Worm (Caenorhabditis elegans) whole organism, L2 larva: ENCODE data around the gene eri-1.
A peak's percentile ranks its signal among the peaks of the same experiment; 100 is the strongest.

Experiments used
- C34F6.9 ChIP-seq: fragments of 150-350 bp; optimal IDR thresholded peaks from 2 replicates; lab custom pipeline; 2014; ENCODE audit warnings: missing biosample characterization, missing genetic modification characterization
- F13H6.1 ChIP-seq: sonication (generic microtip); optimal IDR thresholded peaks from 2 replicates; lab custom pipeline; 2016; ENCODE audit warnings: missing genetic modification characterization, missing compliant biosample characterization
- R02D3.7 ChIP-seq: fragments of 150-350 bp; optimal IDR thresholded peaks from 2 replicates; lab custom pipeline; 2014; ENCODE audit warnings: missing biosample characterization, missing genetic modification characterization
- Y55F3AM.14 ChIP-seq: fragments of 200-800 bp; sonication (Bioruptor generic); optimal IDR thresholded peaks from 2 replicates; lab custom pipeline; 2018; ENCODE audit warnings: mild to moderate bottlenecking, missing genetic modification characterization, missing compliant biosample characterization
- ZK546.5 ChIP-seq: sonication (generic microtip); optimal IDR thresholded peaks from 2 replicates; lab custom pipeline; 2017; ENCODE audit warnings: missing biosample characterization, missing genetic modification characterization
- ama-1 ChIP-seq: fragments of 150-350 bp; optimal IDR thresholded peaks from 2 replicates; lab custom pipeline; 2018; ENCODE audit warnings: inconsistent platforms
- blmp-1 ChIP-seq: sonication (generic microtip); optimal IDR thresholded peaks from 2 replicates; lab custom pipeline; 2017; ENCODE audit warnings: missing genetic modification characterization, mild to moderate bottlenecking, missing compliant biosample characterization, antibody characterized with exemption, moderate library complexity; ENCODE audit not compliant: insufficient read depth
- ceh-16 ChIP-seq: fragments of 150-350 bp; optimal IDR thresholded peaks from 2 replicates; lab custom pipeline; 2014; ENCODE audit warnings: missing biosample characterization, missing genetic modification characterization
- ceh-82 ChIP-seq: fragments of 150-350 bp; optimal IDR thresholded peaks from 2 replicates; lab custom pipeline; 2014; ENCODE audit warnings: missing biosample characterization, missing genetic modification characterization
- crh-2 ChIP-seq: sonication (generic microtip); optimal IDR thresholded peaks from 2 replicates; lab custom pipeline; 2017; ENCODE audit warnings: missing biosample characterization, missing genetic modification characterization
- dmd-4 ChIP-seq: sonication (generic microtip); optimal IDR thresholded peaks from 2 replicates; lab custom pipeline; 2017; ENCODE audit warnings: missing biosample characterization, missing genetic modification characterization
- egl-27 ChIP-seq: sonication (generic microtip); optimal IDR thresholded peaks from 3 replicates; lab custom pipeline; 2017; ENCODE audit warnings: missing biosample characterization, missing genetic modification reagents, missing genetic modification characterization
- elt-1 ChIP-seq: fragments of 150-350 bp; optimal IDR thresholded peaks from 2 replicates; lab custom pipeline; 2014; ENCODE audit warnings: missing biosample characterization, missing genetic modification characterization
- fos-1 ChIP-seq: fragments of 150-350 bp; optimal IDR thresholded peaks from 2 replicates; lab custom pipeline; 2014; ENCODE audit warnings: missing biosample characterization, missing genetic modification characterization
- gmeb-1 ChIP-seq: fragments of 150-350 bp; optimal IDR thresholded peaks from 2 replicates; lab custom pipeline; 2014; ENCODE audit warnings: missing biosample characterization, missing genetic modification characterization
- lin-11 ChIP-seq: fragments of 150-350 bp; sonication (generic microtip); optimal IDR thresholded peaks from 2 replicates; lab custom pipeline; 2014; ENCODE audit warnings: missing biosample characterization, missing genetic modification characterization, inconsistent platforms, mixed read lengths
- lin-39 ChIP-seq: fragments of 150-350 bp; optimal IDR thresholded peaks from 2 replicates; lab custom pipeline; 2014; ENCODE audit warnings: missing biosample characterization, missing genetic modification reagents, missing genetic modification characterization
- mbf-1 ChIP-seq: sonication (generic microtip); optimal IDR thresholded peaks from 2 replicates; lab custom pipeline; 2017; ENCODE audit warnings: missing biosample characterization, missing genetic modification characterization
- mdl-1 ChIP-seq, 2 experiments: fragments of 150-350 bp in 1 of 2; sonication (generic microtip) in 1 of 2; optimal IDR thresholded peaks; 2 replicates each; lab custom pipeline; 2017; ENCODE audit warnings: missing biosample characterization in 2 of 2, missing genetic modification characterization in 2 of 2
- nhr-10 ChIP-seq: sonication (generic microtip); optimal IDR thresholded peaks from 2 replicates; lab custom pipeline; 2017; ENCODE audit warnings: missing biosample characterization, missing genetic modification characterization
- nhr-12 ChIP-seq: fragments of 150-350 bp; optimal IDR thresholded peaks from 2 replicates; lab custom pipeline; 2014; ENCODE audit warnings: missing biosample characterization, missing genetic modification characterization
- nhr-129 ChIP-seq: fragments of 150-350 bp; optimal IDR thresholded peaks from 2 replicates; lab custom pipeline; 2014; ENCODE audit warnings: missing biosample characterization, missing genetic modification characterization
- nhr-21 ChIP-seq: fragments of 150-350 bp; optimal IDR thresholded peaks from 2 replicates; lab custom pipeline; 2014; ENCODE audit warnings: missing biosample characterization, missing genetic modification characterization
- nhr-23 ChIP-seq: fragments of 150-350 bp; optimal IDR thresholded peaks from 2 replicates; lab custom pipeline; 2014; ENCODE audit warnings: missing biosample characterization, missing genetic modification reagents, missing genetic modification characterization
- nhr-25 ChIP-seq: fragments of 150-350 bp; sonication (generic microtip); optimal IDR thresholded peaks from 3 replicates; lab custom pipeline; 2014; ENCODE audit warnings: missing biosample characterization, missing genetic modification characterization
- nhr-6 ChIP-seq: fragments of 150-350 bp; optimal IDR thresholded peaks from 2 replicates; lab custom pipeline; 2014; ENCODE audit warnings: missing biosample characterization, missing genetic modification characterization
- nhr-77 ChIP-seq: fragments of 150-350 bp; optimal IDR thresholded peaks from 2 replicates; lab custom pipeline; 2014; ENCODE audit warnings: missing biosample characterization, missing genetic modification characterization
- peb-1 ChIP-seq: fragments of 150-350 bp; optimal IDR thresholded peaks from 2 replicates; lab custom pipeline; 2014; ENCODE audit warnings: missing biosample characterization, missing genetic modification characterization
- sem-4 ChIP-seq: fragments of 150-350 bp; optimal IDR thresholded peaks from 2 replicates; lab custom pipeline; 2014; ENCODE audit warnings: missing biosample characterization, missing genetic modification reagents, missing genetic modification characterization
- sma-3 ChIP-seq: sonication (generic microtip); optimal IDR thresholded peaks from 2 replicates; lab custom pipeline; 2016; ENCODE audit warnings: missing genetic modification reagents, missing genetic modification characterization, missing compliant biosample characterization
- sma-9 ChIP-seq, 2 experiments: fragments of 150-350 bp in 1 of 2; sonication (generic microtip) in 1 of 2; optimal IDR thresholded peaks; 2 replicates each; lab custom pipeline; 2014 to 2016; ENCODE audit warnings: missing genetic modification characterization in 2 of 2, mild to moderate bottlenecking in 1 of 2, missing biosample characterization in 1 of 2, missing compliant biosample characterization in 1 of 2, missing genetic modification reagents in 1 of 2, moderate library complexity in 1 of 2
- unc-39 ChIP-seq: fragments of 150-350 bp; optimal IDR thresholded peaks from 2 replicates; lab custom pipeline; 2014; ENCODE audit warnings: missing biosample characterization, missing genetic modification characterization
- unc-62 ChIP-seq: fragments of 150-350 bp; optimal IDR thresholded peaks from 2 replicates; lab custom pipeline; 2014; ENCODE audit warnings: missing biosample characterization, missing genetic modification reagents, missing genetic modification characterization
- zag-1 ChIP-seq: fragments of 150-350 bp; optimal IDR thresholded peaks from 2 replicates; lab custom pipeline; 2014; ENCODE audit warnings: missing biosample characterization, missing genetic modification characterization
- ztf-1 ChIP-seq: fragments of 200-800 bp; sonication (Bioruptor generic); conservative IDR thresholded peaks from 2 replicates; pipeline ENCODE4 v1.3.6; 2022; ENCODE audit warnings: missing genetic modification characterization, missing compliant biosample characterization
- ztf-11 ChIP-seq: sonication (generic microtip); optimal IDR thresholded peaks from 2 replicates; lab custom pipeline; 2017; ENCODE audit warnings: missing biosample characterization, missing genetic modification characterization
- ztf-4 ChIP-seq: fragments of 150-350 bp; optimal IDR thresholded peaks from 2 replicates; lab custom pipeline; 2014; ENCODE audit warnings: missing biosample characterization, missing genetic modification characterization

The eri-1 gene

ce11 chrIV:443622-444021 lies 23.9 kb upstream of the eri-1 start, which contains the start of gene mrpl-55 (continued):
- TF ChIP-seq elt-1 (tag; lab: Kevin White, UChicago) (no peak), unc-39 (no peak), sem-4 (tag; lab: Kevin White, UChicago) (peak; percentile 75), nhr-77 (tag; lab: Kevin White, UChicago) (peak; percentile 56), peb-1 (no peak), nhr-10 (tag; lab: Kevin White, UChicago) (no peak), ceh-16 (peak; percentile 74), crh-2 (peak; percentile 95), sma-3 (GFP tag; lab: Kevin White, UChicago) (peak; percentile 94), nhr-25 (tag; lab: Kevin White, UChicago) (peak; percentile 71), mbf-1 (tag; lab: Kevin White, UChicago) (no peak), unc-62 (GFP tag; lab: Kevin White, UChicago) (no peak), nhr-23 (tag; lab: Kevin White, UChicago) (no peak), ztf-11 (tag; lab: Kevin White, UChicago) (no peak), mdl-1 (tag; optimal IDR thresholded peaks at IDR 0.05; lab: Kevin White, UChicago) (peak in 1 of 2 experiments; percentile 30), lin-11 (peak; percentile 44), nhr-129 (peak; percentile 77), egl-27 (peak; percentile 51), nhr-12 (tag; lab: Kevin White, UChicago) (no peak), ceh-82 (tag; lab: Kevin White, UChicago) (no peak), blmp-1 (tag; lab: Kevin White, UChicago) (peak; percentile 1), C34F6.9 (tag; lab: Kevin White, UChicago) (peak; percentile 93), Y55F3AM.14 (no peak)
- TF ChIP-seq, all 48 proteins: peak for 29

- TF ChIP-seq fos-1 (tag; lab: Kevin White, UChicago) (peak; percentile 91), egl-27 (no peak)
Measured at ce11 chrIV:440509-440908, 20.8 kb upstream of the eri-1 start, which contains the start of gene hum-8. Gene hum-8 (minus strand): TSS chrIV:440554.

- TF ChIP-seq fos-1 (tag; lab: Kevin White, UChicago) (no peak), ztf-1 (GFP tag; lab: Robert Waterston, UW) (no peak), ztf-4 (no peak), ceh-82 (tag; lab: Kevin White, UChicago) (no peak), gmeb-1 (tag; lab: Kevin White, UChicago) (no peak), unc-62 (GFP tag; lab: Kevin White, UChicago) (no peak), egl-27 (no peak), nhr-21 (no peak), nhr-6 (tag; lab: Kevin White, UChicago) (no peak), sma-9 (GFP tag; optimal IDR thresholded peaks at IDR 0.05; lab: Kevin White, UChicago) (no peak), sma-9 (tag; optimal IDR thresholded peaks at IDR 0.05; lab: Kevin White, UChicago) (no peak), ama-1 (lab: Kevin White, UChicago) (no peak), dmd-4 (tag; lab: Kevin White, UChicago) (no peak), sem-4 (tag; lab: Kevin White, UChicago) (no peak)
Measured at ce11 chrIV:438384-438783, 18.6 kb upstream of the eri-1 start.

- TF ChIP-seq nhr-10 (tag; lab: Kevin White, UChicago) (no peak), fos-1 (tag; lab: Kevin White, UChicago) (peak; percentile 57)
Measured at ce11 chrIV:428869-429268, 9.1 kb upstream of the eri-1 start, which contains the start of gene Y66H1A.5. Gene Y66H1A.5 (minus strand): TSS chrIV:429133.

ce11 chrIV:427100-427908 lies 7.5 kb upstream of the eri-1 start:
- TF ChIP-seq ZK546.5 (tag; lab: Kevin White, UChicago) (no peak), nhr-6 (tag; lab: Kevin White, UChicago) (no peak), Y55F3AM.14 (no peak), ceh-16 (no peak), nhr-23 (tag; lab: Kevin White, UChicago) (no peak), nhr-77 (tag; lab: Kevin White, UChicago) (no peak), nhr-12 (tag; lab: Kevin White, UChicago) (no peak), F13H6.1 (tag; lab: Kevin White, UChicago) (no peak), ama-1 (lab: Kevin White, UChicago) (no peak), egl-27 (no peak), blmp-1 (tag; lab: Kevin White, UChicago) (no peak), zag-1 (tag; lab: Kevin White, UChicago) (no peak), ztf-4 (no peak), lin-39 (tag; lab: Kevin White, UChicago) (no peak), R02D3.7 (tag; lab: Kevin White, UChicago) (no peak), crh-2 (no peak)
